Worm (Caenorhabditis elegans) whole organism, midembryonic: ENCODE results near the gene ZK795.2.

ENCODE experiments used
- T22C8.4 ChIP-seq: fragments of 200-800 bp; sonication (Bioruptor generic); IDR thresholded peaks from 2 replicates; pipeline ENCODE4 v1.3.6; 2022; ENCODE audit warnings: missing genetic modification characterization, missing compliant biosample characterization
- cog-1 ChIP-seq: sonication (generic microtip); optimal IDR thresholded peaks from 2 replicates; lab custom pipeline; 2016; ENCODE audit warnings: missing genetic modification characterization, missing compliant biosample characterization
- flt-1 ChIP-seq: fragments of 200-800 bp; sonication (Bioruptor generic); IDR thresholded peaks from 2 replicates; pipeline ENCODE4 v1.3.6; 2022; ENCODE audit warnings: missing genetic modification characterization, missing compliant biosample characterization
- ref-1 ChIP-seq: fragments of 200-800 bp; sonication (Bioruptor generic); conservative IDR thresholded peaks from 2 replicates; pipeline ENCODE4 v1.3.6; 2022; ENCODE audit warnings: missing genetic modification reagents, missing genetic modification characterization, missing compliant biosample characterization
- tab-1 ChIP-seq: fragments of 200-800 bp; sonication (Bioruptor generic); IDR thresholded peaks from 2 replicates; pipeline ENCODE4 v1.3.6; 2022; ENCODE audit warnings: missing genetic modification characterization, missing compliant biosample characterization
- ztf-23 ChIP-seq: fragments of 200-800 bp; sonication (Bioruptor generic); IDR thresholded peaks from 2 replicates; pipeline ENCODE4 v1.3.6; 2022; ENCODE audit warnings: missing genetic modification reagents, missing genetic modification characterization, missing compliant biosample characterization
- ztf-29 ChIP-seq: fragments of 200-800 bp; sonication (Bioruptor generic); IDR thresholded peaks from 2 replicates; pipeline ENCODE4 v1.3.6; 2022; ENCODE audit warnings: missing genetic modification reagents, missing genetic modification characterization, missing compliant biosample characterization

DNA sequence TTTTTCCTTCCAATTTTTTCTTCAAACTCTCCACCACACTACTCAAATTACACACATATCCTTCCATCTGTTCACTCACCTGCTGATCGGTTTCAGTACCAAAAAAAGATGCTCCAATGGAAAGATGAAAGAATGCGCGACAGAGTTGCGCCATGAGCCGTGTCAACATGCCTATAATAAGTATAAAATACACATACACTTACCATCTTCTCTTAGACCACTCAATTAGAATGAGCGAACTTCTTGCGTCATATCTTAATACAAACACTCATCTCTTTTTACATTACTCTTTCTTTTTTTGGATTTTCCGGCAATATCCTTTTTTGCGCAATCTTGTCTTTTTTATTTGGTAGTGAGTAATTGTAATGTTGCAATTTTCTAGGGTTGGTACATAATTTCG lies 21.1 kb downstream of the ZK795.2 start:
- no peak for TF ChIP-seq ztf-29 (GFP tag; lab: Robert Waterston, UW)
- no peak for TF ChIP-seq flt-1 (GFP tag; lab: Robert Waterston, UW)
- TF ChIP-seq tab-1 (GFP tag; lab: Robert Waterston, UW): no peak
- no peak for TF ChIP-seq T22C8.4
- TF ChIP-seq ref-1 (GFP tag; lab: Robert Waterston, UW): no peak
- no peak for TF ChIP-seq ztf-23 (GFP tag; lab: Robert Waterston, UW)
- TF ChIP-seq cog-1 (tag; lab: Kevin White, UChicago): no peak
